Worm (Caenorhabditis elegans) whole organism, mixed stage, embryonic: ENCODE data around the gene R52.4.

Experiments used
- M03D4.4 ChIP-seq: sonication (generic microtip); optimal IDR thresholded peaks from 2 replicates; lab custom pipeline; 2017; ENCODE audit warnings: mild to moderate bottlenecking, missing genetic modification characterization, missing compliant biosample characterization
- blmp-1 ChIP-seq: fragments of 150-350 bp; optimal IDR thresholded peaks from 2 replicates; lab custom pipeline; 2014; ENCODE audit warnings: missing biosample characterization, missing genetic modification characterization
- drap-1 ChIP-seq: fragments of 200-800 bp; sonication (Bioruptor generic); optimal IDR thresholded peaks from 3 replicates; lab custom pipeline; 2018; ENCODE audit warnings: mild to moderate bottlenecking, missing genetic modification characterization, missing compliant biosample characterization
- elt-3 ChIP-seq: fragments of 150-350 bp; optimal IDR thresholded peaks from 2 replicates; lab custom pipeline; 2014; ENCODE audit warnings: missing biosample characterization, missing genetic modification characterization
- lin-13 ChIP-seq: fragments of 150-350 bp; optimal IDR thresholded peaks from 2 replicates; lab custom pipeline; 2014; ENCODE audit warnings: missing biosample characterization, missing genetic modification characterization
- lsy-2 ChIP-seq: fragments of 150-350 bp; optimal IDR thresholded peaks from 2 replicates; lab custom pipeline; 2014; ENCODE audit warnings: missing biosample characterization, missing genetic modification characterization
- nhr-12 ChIP-seq: fragments of 150-350 bp; optimal IDR thresholded peaks from 2 replicates; lab custom pipeline; 2014; ENCODE audit warnings: missing biosample characterization, missing genetic modification characterization
- nhr-237 ChIP-seq: fragments of 150-350 bp; optimal IDR thresholded peaks from 2 replicates; lab custom pipeline; 2014; ENCODE audit warnings: missing biosample characterization, missing genetic modification characterization
- nhr-76 ChIP-seq: sonication (generic microtip); optimal IDR thresholded peaks from 2 replicates; lab custom pipeline; 2017; ENCODE audit warnings: missing biosample characterization, missing genetic modification characterization
- pha-4 ChIP-seq: fragments of 150-350 bp; optimal IDR thresholded peaks from 2 replicates; lab custom pipeline; 2018; ENCODE audit warnings: missing biosample characterization, missing genetic modification reagents, missing genetic modification characterization
- snpc-4 ChIP-seq: fragments of 150-350 bp; optimal IDR thresholded peaks from 2 replicates; lab custom pipeline; 2014; ENCODE audit warnings: missing biosample characterization, missing genetic modification characterization
- unc-120 ChIP-seq: sonication (generic microtip); optimal IDR thresholded peaks from 2 replicates; lab custom pipeline; 2017; ENCODE audit warnings: missing genetic modification characterization, missing compliant biosample characterization; ENCODE audit not compliant: poor library complexity, severe bottlenecking
- unc-62 ChIP-seq: fragments of 150-350 bp; optimal IDR thresholded peaks from 2 replicates; lab custom pipeline; 2014; ENCODE audit warnings: missing biosample characterization, missing genetic modification reagents, missing genetic modification characterization
- ztf-11 ChIP-seq: fragments of 150-350 bp; optimal IDR thresholded peaks from 2 replicates; lab custom pipeline; 2014; ENCODE audit warnings: missing biosample characterization, missing genetic modification characterization

- TF ChIP-seq drap-1 (GFP tag; lab: Kevin White, UChicago) (no peak), pha-4 (tag; lab: Kevin White, UChicago) (no peak), ztf-11 (tag; lab: Kevin White, UChicago) (no peak), snpc-4 (tag; lab: Kevin White, UChicago) (no peak), blmp-1 (tag; lab: Kevin White, UChicago) (no peak), nhr-12 (tag; lab: Kevin White, UChicago) (no peak), lin-13 (tag; lab: Kevin White, UChicago) (no peak), unc-62 (GFP tag; lab: Kevin White, UChicago) (no peak), lsy-2 (no peak), elt-3 (no peak), nhr-237 (tag; lab: Kevin White, UChicago) (no peak), M03D4.4 (tag; lab: Kevin White, UChicago) (no peak), nhr-76 (no peak), unc-120 (no peak)
These were observed 26.9 kb downstream of the R52.4 start, which contains the start of gene T16A1.4 for ce11 chrII:2081257-2081656.
